In genomic region chrV:2126554-2126953, ce11 we compare ENCODE assay signal across 7 worm cellular contexts.
TF ChIP-seq lines count a peak whose summit lies in the region.

No protein-coding gene starts in this region.

TF ChIP-seq in whole organism, L1 larva, 84 proteins besides CTCF, POLR2A, EP300 and RAD21:
- TF ChIP-seq rnt-1 (tag; optimal IDR thresholded peaks at IDR 0.05; lab: Kevin White, UChicago) (peak; percentile 73), lsy-2 (tag; optimal IDR thresholded peaks at IDR 0.05; lab: Kevin White, UChicago) (no peak), efl-1 (optimal IDR thresholded peaks at IDR 0.05; lab: Kevin White, UChicago) (no peak), efl-1 (GFP tag; optimal IDR thresholded peaks at IDR 0.05 in 1 of 2; lab: Kevin White, UChicago) (peak in 1 of 2 experiments; percentile 88), Y116A8C.19 (tag; optimal IDR thresholded peaks at IDR 0.05; lab: Kevin White, UChicago; ENCODE audit: borderline replicate concordance) (no peak)
TF ChIP-seq in whole organism, L1 larva: peak in this region for 2.

TF ChIP-seq in whole organism, L2 larva, 48 proteins besides CTCF, POLR2A, EP300 and RAD21:
- TF ChIP-seq nhr-129 (tag; optimal IDR thresholded peaks at IDR 0.05; lab: Kevin White, UChicago) (peak; percentile 51), crh-2 (tag; optimal IDR thresholded peaks at IDR 0.05; lab: Kevin White, UChicago) (no peak), skn-1 (tag; optimal IDR thresholded peaks at IDR 0.05; lab: Kevin White, UChicago) (no peak), lsy-2 (tag; optimal IDR thresholded peaks at IDR 0.05; lab: Kevin White, UChicago) (no peak)

TF ChIP-seq in whole organism, L3 larva, 47 proteins besides CTCF, POLR2A, EP300 and RAD21:
- peak; percentile 21 for TF ChIP-seq elt-2 (tag; optimal IDR thresholded peaks at IDR 0.05; lab: Kevin White, UChicago)
- no peak for TF ChIP-seq aly-2 (tag; optimal IDR thresholded peaks at IDR 0.05; lab: Kevin White, UChicago)
- no peak for TF ChIP-seq egl-5 (tag; optimal IDR thresholded peaks at IDR 0.05; lab: Kevin White, UChicago)
- peak; percentile 11 for TF ChIP-seq lin-39 (tag; optimal IDR thresholded peaks at IDR 0.05; lab: Kevin White, UChicago)

TF ChIP-seq in whole organism, L4 larva, 104 proteins besides CTCF, POLR2A, EP300 and RAD21:
- TF ChIP-seq nhr-28 (tag; optimal IDR thresholded peaks at IDR 0.05; lab: Kevin White, UChicago) (peak; percentile 7), zfp-2 (tag; optimal IDR thresholded peaks at IDR 0.05; lab: Kevin White, UChicago) (no peak), daf-16 (GFP tag; optimal IDR thresholded peaks at IDR 0.05; lab: Kevin White, UChicago) (no peak), daf-16 (tag; optimal IDR thresholded peaks at IDR 0.05; lab: Kevin White, UChicago) (peak; percentile 82), saeg-2 (GFP tag; IDR thresholded peaks at IDR 0.05; lab: Robert Waterston, UW) (no peak), ceh-28 (tag; optimal IDR thresholded peaks at IDR 0.05; lab: Kevin White, UChicago) (peak; percentile 13), dmd-6 (GFP tag; IDR thresholded peaks at IDR 0.05; lab: Robert Waterston, UW) (peak; percentile 19; the same call in 1 of the 2 replicates), lin-1 (GFP tag; IDR thresholded peaks at IDR 0.05; lab: Robert Waterston, UW) (0 out of 2 replicates have a peak, but pooled peaks have one; percentile 13)

TF ChIP-seq in whole organism, midembryonic, 9 proteins besides CTCF, POLR2A, EP300 and RAD21:
- TF ChIP-seq klf-2 (GFP tag; conservative IDR thresholded peaks at IDR 0.05; lab: Robert Waterston, UW) (no peak), T22C8.4 (GFP tag; IDR thresholded peaks at IDR 0.05; lab: Robert Waterston, UW) (0 out of 2 replicates have a peak, but pooled peaks have one; percentile 19)

TF ChIP-seq in whole organism, mixed stage, embryonic, 35 proteins besides CTCF, POLR2A, EP300 and RAD21:
- TF ChIP-seq nhr-2 (tag; optimal IDR thresholded peaks at IDR 0.05; lab: Kevin White, UChicago) (peak; percentile 62), lin-13 (tag; optimal IDR thresholded peaks at IDR 0.05; lab: Kevin White, UChicago) (no peak), ceh-83 (GFP tag; optimal IDR thresholded peaks at IDR 0.05; lab: Kevin White, UChicago) (no peak), hlh-1 (tag; optimal IDR thresholded peaks at IDR 0.05; lab: Kevin White, UChicago) (peak; percentile 79), cnd-1 (tag; optimal IDR thresholded peaks at IDR 0.05; lab: Kevin White, UChicago) (no peak), snpc-4 (tag; optimal IDR thresholded peaks at IDR 0.05; lab: Kevin White, UChicago) (no peak), unc-120 (tag; optimal IDR thresholded peaks at IDR 0.05; lab: Kevin White, UChicago; ENCODE audit: poor library complexity, severe bottlenecking) (peak; percentile 4), ztf-11 (tag; optimal IDR thresholded peaks at IDR 0.05; lab: Kevin White, UChicago) (no peak), lsy-2 (tag; optimal IDR thresholded peaks at IDR 0.05; lab: Kevin White, UChicago) (no peak), ham-2 (GFP tag; optimal IDR thresholded peaks at IDR 0.05; lab: Kevin White, UChicago) (no peak), ceh-43 (GFP tag; optimal IDR thresholded peaks at IDR 0.05; lab: Kevin White, UChicago) (no peak), nhr-12 (tag; optimal IDR thresholded peaks at IDR 0.05; lab: Kevin White, UChicago) (no peak), elt-1 (tag; optimal IDR thresholded peaks at IDR 0.05; lab: Kevin White, UChicago; ENCODE audit: borderline replicate concordance, insufficient read depth) (no peak), mab-5 (tag; optimal IDR thresholded peaks at IDR 0.05; lab: Kevin White, UChicago) (no peak), blmp-1 (tag; optimal IDR thresholded peaks at IDR 0.05; lab: Kevin White, UChicago) (no peak), drap-1 (GFP tag; optimal IDR thresholded peaks at IDR 0.05; lab: Kevin White, UChicago) (no peak), tbx-8 (GFP tag; optimal IDR thresholded peaks at IDR 0.05; lab: Kevin White, UChicago) (no peak), lin-32 (GFP tag; optimal IDR thresholded peaks at IDR 0.05; lab: Kevin White, UChicago) (no peak), ces-1 (GFP tag; optimal IDR thresholded peaks at IDR 0.05; lab: Kevin White, UChicago) (no peak), M03D4.4 (tag; optimal IDR thresholded peaks at IDR 0.05; lab: Kevin White, UChicago) (no peak), unc-39 (tag; optimal IDR thresholded peaks at IDR 0.05; lab: Kevin White, UChicago) (no peak), flh-1 (GFP tag; optimal IDR thresholded peaks at IDR 0.05; lab: Kevin White, UChicago) (no peak), unc-62 (GFP tag; optimal IDR thresholded peaks at IDR 0.05; lab: Kevin White, UChicago) (no peak)

TF ChIP-seq in whole organism, young adult, 124 proteins besides CTCF, POLR2A, EP300 and RAD21:
- TF ChIP-seq efl-1 (GFP tag; optimal IDR thresholded peaks at IDR 0.05; lab: Kevin White, UChicago) = peak; percentile 25
- TF ChIP-seq madf-8 (GFP tag; conservative IDR thresholded peaks at IDR 0.05; lab: Robert Waterston, UW) = peak; percentile 34
- TF ChIP-seq rcor-1 (GFP tag; IDR thresholded peaks at IDR 0.05; lab: Robert Waterston, UW) = no peak
TF ChIP-seq in whole organism, young adult: peak in this region for 2.
